Fruit fly (Drosophila melanogaster) whole organism, wandering third instar larva: ENCODE results near the gene CG34429.

Experiments
- Abd-B ChIP-seq: fragments of >200 bp; optimal IDR thresholded peaks from 2 replicates; lab custom pipeline; 2017; ENCODE audit warnings: missing biosample characterization, missing genetic modification characterization
- CG32264 ChIP-seq: fragments of 200-800 bp; sonication (Bioruptor generic); optimal IDR thresholded peaks from 2 replicates; lab custom pipeline; 2016; ENCODE audit warnings: missing biosample characterization, missing genetic modification characterization
- CG9705 ChIP-seq: fragments of 200-800 bp; sonication (Bioruptor generic); optimal IDR thresholded peaks from 2 replicates; lab custom pipeline; 2018; ENCODE audit warnings: missing biosample characterization, mild to moderate bottlenecking, missing genetic modification characterization
- CrebA ChIP-seq: fragments of 200-800 bp; sonication (Bioruptor generic); optimal IDR thresholded peaks from 2 replicates; lab custom pipeline; 2016; ENCODE audit warnings: missing biosample characterization, mild to moderate bottlenecking, missing genetic modification characterization, borderline replicate concordance
- Dfd ChIP-seq: fragments of >200 bp; optimal IDR thresholded peaks from 2 replicates; lab custom pipeline; 2017; ENCODE audit warnings: missing biosample characterization, missing genetic modification characterization
- Dif ChIP-seq: fragments of 200-275, 200-300 bp; sonication (Bioruptor generic); optimal IDR thresholded peaks from 2 replicates; lab custom pipeline; 2018; ENCODE audit warnings: missing biosample characterization, missing genetic modification characterization; ENCODE audit not compliant: partially characterized antibody
- GATAd ChIP-seq: sonication (Bioruptor generic); optimal IDR thresholded peaks from 2 replicates; lab custom pipeline; 2016; ENCODE audit warnings: missing biosample characterization, missing genetic modification characterization
- HLH106 ChIP-seq: fragments of 200-800 bp; optimal IDR thresholded peaks from 3 replicates; lab custom pipeline; 2019; ENCODE audit warnings: missing biosample characterization, mild to moderate bottlenecking, missing genetic modification characterization, moderate library complexity
- Hnf4 ChIP-seq: fragments of 200-800 bp; sonication (Bioruptor generic); optimal IDR thresholded peaks from 2 replicates; lab custom pipeline; 2016; ENCODE audit warnings: missing biosample characterization, mild to moderate bottlenecking, missing genetic modification characterization
- Hr78 ChIP-seq: fragments of >200 bp; optimal IDR thresholded peaks from 2 replicates; lab custom pipeline; 2017; ENCODE audit warnings: missing biosample characterization, missing genetic modification characterization
- Jra ChIP-seq: sonication (Bioruptor generic); optimal IDR thresholded peaks from 2 replicates; lab custom pipeline; 2016; ENCODE audit warnings: missing biosample characterization, missing genetic modification characterization
- Mio ChIP-seq: sonication (Bioruptor generic); optimal IDR thresholded peaks from 2 replicates; lab custom pipeline; 2016; ENCODE audit warnings: missing biosample characterization, missing genetic modification characterization
- N ChIP-seq: fragments of >200 bp; optimal IDR thresholded peaks from 2 replicates; lab custom pipeline; 2018; ENCODE audit warnings: missing biosample characterization, missing external identifiers, missing genetic modification characterization
- OdsH ChIP-seq: fragments of 200-800 bp; sonication (Bioruptor generic); optimal IDR thresholded peaks from 2 replicates; lab custom pipeline; 2016; ENCODE audit warnings: missing biosample characterization, mild to moderate bottlenecking, missing genetic modification characterization
- Rel ChIP-seq, 2 experiments: fragments of 200-800 bp; sonication (Bioruptor generic) in 1 of 2; optimal IDR thresholded peaks; 2 replicates in 1 of 2; 3 replicates in 1 of 2; lab custom pipeline; 2016 to 2019; ENCODE audit warnings: mild to moderate bottlenecking in 2 of 2, missing biosample characterization in 2 of 2, missing genetic modification characterization in 2 of 2, moderate library complexity in 1 of 2
- Sp1 ChIP-seq: fragments of 200-800 bp; sonication (Bioruptor generic); optimal IDR thresholded peaks from 3 replicates; lab custom pipeline; 2019; ENCODE audit warnings: missing biosample characterization, mild to moderate bottlenecking, missing genetic modification characterization, moderate library complexity
- Vsx2 ChIP-seq: fragments of 200-300, 225-300 bp; sonication (Bioruptor generic); optimal IDR thresholded peaks from 2 replicates; lab custom pipeline; 2018; ENCODE audit warnings: missing biosample characterization, missing genetic modification characterization; ENCODE audit not compliant: partially characterized antibody
- br ChIP-seq: fragments of 200-800 bp; sonication (Bioruptor generic); optimal IDR thresholded peaks from 2 replicates; lab custom pipeline; 2016; ENCODE audit warnings: missing biosample characterization, missing genetic modification characterization
- brk ChIP-seq: fragments of 200-800 bp; sonication (Bioruptor generic); optimal IDR thresholded peaks from 2 replicates; lab custom pipeline; 2016; ENCODE audit warnings: missing biosample characterization, mild to moderate bottlenecking, missing genetic modification characterization
- dl ChIP-seq, 2 experiments: fragments of 175-275, 200-275 bp in 1 of 2; fragments of 200-275 bp in 1 of 2; sonication (Bioruptor generic); optimal IDR thresholded peaks; lab custom pipeline; 2018; ENCODE audit warnings: mild to moderate bottlenecking in 2 of 2, missing biosample characterization in 2 of 2, missing genetic modification characterization in 2 of 2, moderate library complexity in 2 of 2; ENCODE audit not compliant: partially characterized antibody in 2 of 2, insufficient read depth in 1 of 2
- dmrt93B ChIP-seq: fragments of 200-800 bp; sonication (Bioruptor generic); optimal IDR thresholded peaks from 2 replicates; lab custom pipeline; 2018; ENCODE audit warnings: missing biosample characterization, mild to moderate bottlenecking, missing genetic modification characterization
- dsf ChIP-seq: sonication (Bioruptor generic); optimal IDR thresholded peaks from 2 replicates; lab custom pipeline; 2016; ENCODE audit warnings: missing biosample characterization, missing genetic modification characterization, borderline replicate concordance
- ey ChIP-seq: fragments of 200-800 bp; sonication (Bioruptor generic); optimal IDR thresholded peaks from 2 replicates; lab custom pipeline; 2016; ENCODE audit warnings: missing biosample characterization, missing genetic modification characterization
- foxo ChIP-seq, 2 experiments: fragments of 200-800 bp; sonication (Bioruptor generic); optimal IDR thresholded peaks; 2 replicates in 1 of 2; 3 replicates in 1 of 2; lab custom pipeline; 2016 to 2017; ENCODE audit warnings: missing biosample characterization in 2 of 2, missing genetic modification characterization in 2 of 2
- fru ChIP-seq: fragments of 200-800 bp; sonication (Bioruptor generic); optimal IDR thresholded peaks from 3 replicates; lab custom pipeline; 2016; ENCODE audit warnings: missing biosample characterization, mild to moderate bottlenecking, missing genetic modification characterization
- h ChIP-seq: fragments of 200-800 bp; sonication (Bioruptor generic); optimal IDR thresholded peaks from 3 replicates; lab custom pipeline; 2016; ENCODE audit warnings: missing biosample characterization, mild to moderate bottlenecking, missing genetic modification characterization
- jim ChIP-seq: fragments of 175-275, 200-325 bp; sonication (Bioruptor generic); optimal IDR thresholded peaks from 2 replicates; lab custom pipeline; 2016; ENCODE audit warnings: missing biosample characterization, mild to moderate bottlenecking, missing genetic modification characterization
- lola ChIP-seq: fragments of >200 bp; optimal IDR thresholded peaks from 2 replicates; lab custom pipeline; 2017; ENCODE audit warnings: missing biosample characterization, missing genetic modification characterization
- pan ChIP-seq: fragments of >200 bp; optimal IDR thresholded peaks from 2 replicates; lab custom pipeline; 2017
- psq ChIP-seq: fragments of 200-800 bp; sonication (Bioruptor generic); optimal IDR thresholded peaks from 3 replicates; lab custom pipeline; 2017; ENCODE audit warnings: missing biosample characterization, mild to moderate bottlenecking, missing genetic modification characterization, moderate library complexity
- rgr ChIP-seq: fragments of 200-800 bp; sonication (Bioruptor generic); optimal IDR thresholded peaks from 3 replicates; lab custom pipeline; 2016; ENCODE audit warnings: missing biosample characterization, mild to moderate bottlenecking, missing genetic modification characterization
- sage ChIP-seq: fragments of 200-800 bp; sonication (Bioruptor generic); optimal IDR thresholded peaks from 2 replicates; lab custom pipeline; 2016; ENCODE audit warnings: missing biosample characterization, mild to moderate bottlenecking, missing genetic modification characterization
- sv ChIP-seq: fragments of 200-800 bp; sonication (Bioruptor generic); optimal IDR thresholded peaks from 3 replicates; lab custom pipeline; 2016; ENCODE audit warnings: missing biosample characterization, missing genetic modification characterization
- tai ChIP-seq: sonication (Bioruptor generic); optimal IDR thresholded peaks from 2 replicates; lab custom pipeline; 2016; ENCODE audit warnings: missing biosample characterization, missing genetic modification characterization
- usp ChIP-seq: fragments of >200 bp; optimal IDR thresholded peaks from 2 replicates; lab custom pipeline; 2017; ENCODE audit warnings: missing biosample characterization, missing genetic modification characterization
- woc ChIP-seq: sonication (Bioruptor generic); optimal IDR thresholded peaks from 2 replicates; lab custom pipeline; 2016; ENCODE audit warnings: missing biosample characterization, mild to moderate bottlenecking, missing genetic modification characterization

The CG34429 gene

dm6 chr3L:13019249-13019956 lies 43.4 kb upstream of the CG34429 start:
- no peak for TF ChIP-seq woc (GFP tag; lab: Kevin White, UChicago)
- TF ChIP-seq fru (GFP tag; lab: Kevin White, UChicago), result no peak
- TF ChIP-seq HLH106 (tag; lab: Kevin White, UChicago), result no peak
- no peak for TF ChIP-seq lola (GFP tag; lab: Kevin White, UChicago)
- TF ChIP-seq usp, result no peak
- TF ChIP-seq jim (GFP tag; lab: Kevin White, UChicago), result no peak
- TF ChIP-seq CG9705 (GFP tag; lab: Kevin White, UChicago), result no peak
- peak; percentile 35 for TF ChIP-seq tai (GFP tag; lab: Kevin White, UChicago)

- TF ChIP-seq foxo (GFP tag; optimal IDR thresholded peaks at IDR 0.05; lab: Kevin White, UChicago), result peak in 1 of 2 experiments; percentile 78
- no peak for TF ChIP-seq Hr78 (GFP tag; lab: Kevin White, UChicago)
- TF ChIP-seq h, result peak; percentile 74
- TF ChIP-seq psq (GFP tag; lab: Kevin White, UChicago), result peak; percentile 57
- no peak for TF ChIP-seq sv
- TF ChIP-seq usp, result no peak
- no peak for TF ChIP-seq lola (GFP tag; lab: Kevin White, UChicago)
- no peak for TF ChIP-seq CrebA (GFP tag; lab: Kevin White, UChicago)
- no peak for TF ChIP-seq Dfd (GFP tag; lab: Kevin White, UChicago)
- no peak for TF ChIP-seq Dif (GFP tag; lab: Kevin White, UChicago)
- TF ChIP-seq N, result no peak
- no peak for TF ChIP-seq Abd-B (GFP tag; lab: Kevin White, UChicago)
- peak; percentile 53 for TF ChIP-seq dsf (GFP tag; lab: Kevin White, UChicago)
- TF ChIP-seq dl (GFP tag; optimal IDR thresholded peaks at IDR 0.05; lab: Kevin White, UChicago; ENCODE audit: insufficient read depth in 1 of 2, partially characterized antibody in 2 of 2), result no peak
- peak; percentile 78 for TF ChIP-seq ey (GFP tag; lab: Kevin White, UChicago)
- peak; percentile 72 for TF ChIP-seq OdsH (GFP tag; lab: Kevin White, UChicago)
- TF ChIP-seq brk (GFP tag; lab: Kevin White, UChicago), result peak; percentile 50
- no peak for TF ChIP-seq Rel (GFP tag; optimal IDR thresholded peaks at IDR 0.05; lab: Kevin White, UChicago)
- no peak for TF ChIP-seq Rel (tag; optimal IDR thresholded peaks at IDR 0.05; lab: Kevin White, UChicago)
- TF ChIP-seq Sp1 (GFP tag; lab: Kevin White, UChicago), result peak; percentile 61
- TF ChIP-seq CG32264 (GFP tag; lab: Kevin White, UChicago), result peak; percentile 38
- TF ChIP-seq rgr (GFP tag; lab: Kevin White, UChicago), result peak; percentile 75
- TF ChIP-seq Vsx2 (GFP tag; lab: Kevin White, UChicago), result no peak
- peak; percentile 31 for TF ChIP-seq dmrt93B (GFP tag; lab: Kevin White, UChicago)
- TF ChIP-seq GATAd (GFP tag; lab: Kevin White, UChicago), result no peak
- TF ChIP-seq Hnf4 (GFP tag; lab: Kevin White, UChicago), result peak; percentile 58
- peak; percentile 78 for TF ChIP-seq fru (GFP tag; lab: Kevin White, UChicago)
- TF ChIP-seq pan (lab: Kevin White, UChicago), result no peak
- TF ChIP-seq tai (GFP tag; lab: Kevin White, UChicago), result peak; percentile 80
- no peak for TF ChIP-seq sage
- TF ChIP-seq Mio (GFP tag; lab: Kevin White, UChicago), result no peak
- peak; percentile 75 for TF ChIP-seq br (GFP tag; lab: Kevin White, UChicago)
- peak; percentile 61 for TF ChIP-seq HLH106 (tag; lab: Kevin White, UChicago)
- TF ChIP-seq Jra (GFP tag; lab: Kevin White, UChicago), result peak; percentile 4
Observed at dm6 chr3L:13021727-13022126, 41.1 kb upstream of the CG34429 start.
